Worm (Caenorhabditis elegans): ENCODE data around the gene H14N18.4.

H14N18.4 gene

DNA sequence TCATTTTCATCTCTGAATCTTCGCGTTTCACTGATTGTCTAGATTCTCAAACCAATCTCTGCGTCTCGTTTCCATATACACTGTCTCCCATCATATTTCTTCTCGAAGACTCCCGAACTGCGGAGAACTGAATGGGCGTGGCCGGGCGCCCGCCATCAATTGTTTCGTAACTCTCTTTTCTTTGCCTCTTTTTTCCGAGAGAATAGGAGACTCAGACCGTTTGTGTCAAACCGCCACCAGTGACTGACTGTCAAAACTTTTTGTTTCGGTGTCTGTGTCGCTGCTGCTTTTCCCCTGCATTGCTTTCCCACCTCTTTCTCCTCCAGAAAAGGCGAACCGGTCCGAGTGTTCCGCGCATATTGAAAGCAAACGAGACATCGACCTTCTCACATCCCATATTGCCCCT is 7.4 kb upstream of the H14N18.4 start, which contains the start of gene unc-23 (continued):
- TF ChIP-seq lsy-12 (tag; optimal IDR thresholded peaks at IDR 0.05), result peak; percentile 83
- TF ChIP-seq nfya-1 (tag; optimal IDR thresholded peaks at IDR 0.05; ENCODE audit: insufficient read depth), result peak; percentile 78
- TF ChIP-seq unc-62 (GFP tag; optimal IDR thresholded peaks at IDR 0.05), result peak; percentile 70

DNA sequence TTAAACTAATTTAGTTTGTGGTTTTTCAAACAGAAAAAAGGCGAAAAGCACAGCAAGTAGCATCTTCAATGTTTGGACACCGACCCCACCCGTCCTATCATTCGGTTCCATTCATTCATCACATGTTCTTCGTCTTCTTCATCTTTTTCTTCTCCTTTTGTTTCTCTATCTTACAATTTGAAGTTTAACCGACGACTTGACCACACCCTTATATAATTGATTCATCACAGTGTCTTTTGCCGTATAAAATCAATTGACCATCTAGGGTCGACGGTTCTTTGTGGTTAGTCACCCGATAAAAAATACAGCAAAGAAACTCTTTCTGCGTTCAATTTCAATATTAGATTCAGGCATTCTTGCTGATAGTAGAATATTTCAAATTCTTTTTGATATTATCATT is 6.3 kb upstream of the H14N18.4 start:
- TF ChIP-seq ztf-11 (tag; optimal IDR thresholded peaks at IDR 0.05), result no peak
- no peak for TF ChIP-seq ceh-82 (tag; optimal IDR thresholded peaks at IDR 0.05)
- no peak for TF ChIP-seq fkh-10 (GFP tag; optimal IDR thresholded peaks at IDR 0.05)
- no peak for TF ChIP-seq fos-1 (tag; optimal IDR thresholded peaks at IDR 0.05)
- no peak for TF ChIP-seq nhr-237 (tag; optimal IDR thresholded peaks at IDR 0.05)
- no peak for TF ChIP-seq R02D3.7 (tag; optimal IDR thresholded peaks at IDR 0.05)
- no peak for TF ChIP-seq pqm-1 (tag; optimal IDR thresholded peaks at IDR 0.05)
- TF ChIP-seq egl-27 (tag; optimal IDR thresholded peaks at IDR 0.05), result no peak
- TF ChIP-seq ceh-9 (tag; optimal IDR thresholded peaks at IDR 0.05), result no peak
- no peak for TF ChIP-seq aly-2 (tag; optimal IDR thresholded peaks at IDR 0.05)
- TF ChIP-seq nhr-11 (tag; optimal IDR thresholded peaks at IDR 0.05), result no peak
- TF ChIP-seq ceh-16 (tag; optimal IDR thresholded peaks at IDR 0.05), result no peak
- TF ChIP-seq nhr-25 (tag; optimal IDR thresholded peaks at IDR 0.05), result peak; percentile 42
- TF ChIP-seq nhr-23 (tag; optimal IDR thresholded peaks at IDR 0.05), result peak; percentile 37
- TF ChIP-seq ama-1 (optimal IDR thresholded peaks at IDR 0.05), result no peak
- TF ChIP-seq zag-1 (tag; optimal IDR thresholded peaks at IDR 0.05), result no peak
- no peak for TF ChIP-seq hmg-11 (tag; optimal IDR thresholded peaks at IDR 0.05)
- no peak for TF ChIP-seq eor-1 (tag; optimal IDR thresholded peaks at IDR 0.05)
- no peak for TF ChIP-seq unc-62 (GFP tag; optimal IDR thresholded peaks at IDR 0.05)
- no peak for TF ChIP-seq nhr-76 (tag; optimal IDR thresholded peaks at IDR 0.05)
- no peak for TF ChIP-seq fkh-2 (tag; optimal IDR thresholded peaks at IDR 0.05)
- TF ChIP-seq nfya-1 (tag; optimal IDR thresholded peaks at IDR 0.05; ENCODE audit: insufficient read depth), result peak; percentile 18
- no peak for TF ChIP-seq elt-1 (tag; optimal IDR thresholded peaks at IDR 0.05)
- TF ChIP-seq unc-39 (tag; optimal IDR thresholded peaks at IDR 0.05), result no peak
- TF ChIP-seq mml-1 (tag; optimal IDR thresholded peaks at IDR 0.05), result no peak
- no peak for TF ChIP-seq snpc-4 (tag; optimal IDR thresholded peaks at IDR 0.05)
- no peak for TF ChIP-seq skn-1 (tag; optimal IDR thresholded peaks at IDR 0.05)
- no peak for TF ChIP-seq ceh-28 (tag; optimal IDR thresholded peaks at IDR 0.05)
- TF ChIP-seq sea-2 (GFP tag; optimal IDR thresholded peaks at IDR 0.05), result no peak
- no peak for TF ChIP-seq nhr-43 (tag; optimal IDR thresholded peaks at IDR 0.05; ENCODE audit: poor library complexity, severe bottlenecking)
- TF ChIP-seq egl-5 (tag; optimal IDR thresholded peaks at IDR 0.05), result no peak
- no peak for TF ChIP-seq jun-1 (tag; optimal IDR thresholded peaks at IDR 0.05)
- TF ChIP-seq daf-12 (tag; optimal IDR thresholded peaks at IDR 0.05), result no peak
- no peak for TF ChIP-seq nhr-77 (tag; optimal IDR thresholded peaks at IDR 0.05)
- no peak for TF ChIP-seq lsy-12 (tag; optimal IDR thresholded peaks at IDR 0.05)
- no peak for TF ChIP-seq pha-4 (tag; optimal IDR thresholded peaks at IDR 0.05)
- peak in 1 of 3 experiments; percentile 17 for TF ChIP-seq elt-3 (tag; optimal IDR thresholded peaks at IDR 0.05)
- TF ChIP-seq elt-2 (tag; optimal IDR thresholded peaks at IDR 0.05), result peak; percentile 42
- TF ChIP-seq ZK546.5 (tag; optimal IDR thresholded peaks at IDR 0.05), result no peak
- no peak for TF ChIP-seq nhr-67 (tag; optimal IDR thresholded peaks at IDR 0.05)
- no peak for TF ChIP-seq mdl-1 (tag; optimal IDR thresholded peaks at IDR 0.05)
- no peak for TF ChIP-seq nhr-28 (tag; optimal IDR thresholded peaks at IDR 0.05)

DNA sequence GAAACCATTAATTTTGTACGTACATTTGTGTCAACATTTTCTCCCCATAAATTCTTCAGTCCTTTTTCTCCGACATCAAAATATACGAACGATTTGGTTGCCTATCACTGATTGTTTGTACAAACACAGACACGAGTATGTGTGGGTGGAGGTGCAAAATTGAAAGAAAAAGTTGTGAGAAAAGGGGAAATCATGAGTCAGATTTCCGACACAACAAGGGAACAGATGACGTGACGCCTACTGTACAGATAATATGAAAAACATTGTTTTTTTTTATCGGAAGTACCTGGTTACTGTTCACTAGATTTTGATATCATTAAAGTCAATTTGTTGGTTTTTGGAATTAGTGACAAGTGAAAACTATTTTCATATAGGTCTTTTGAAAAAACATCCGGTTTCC is 5.5 kb upstream of the H14N18.4 start:
- TF ChIP-seq egl-27 (tag; optimal IDR thresholded peaks at IDR 0.05) (no peak), ceh-82 (tag; optimal IDR thresholded peaks at IDR 0.05) (no peak), nhr-11 (tag; optimal IDR thresholded peaks at IDR 0.05) (no peak), egl-5 (tag; optimal IDR thresholded peaks at IDR 0.05) (no peak), nfya-1 (tag; optimal IDR thresholded peaks at IDR 0.05; ENCODE audit: insufficient read depth) (no peak), ama-1 (optimal IDR thresholded peaks at IDR 0.05) (peak; percentile 63), nhr-77 (tag; optimal IDR thresholded peaks at IDR 0.05) (no peak), pha-4 (tag; optimal IDR thresholded peaks at IDR 0.05) (no peak), elt-2 (tag; optimal IDR thresholded peaks at IDR 0.05) (peak; percentile 6), ztf-11 (tag; optimal IDR thresholded peaks at IDR 0.05) (no peak), R02D3.7 (tag; optimal IDR thresholded peaks at IDR 0.05) (no peak), skn-1 (tag; optimal IDR thresholded peaks at IDR 0.05) (no peak)

Data from whole organism, L3 larva.